Worm (Caenorhabditis elegans) whole organism, midembryonic: Measurements from ENCODE around the gene C54E4.1.
A peak's percentile ranks its signal among the peaks of the same experiment; 100 is the strongest.
"Not testable (repeated sequence)": the region's sequence is repeated elsewhere in the genome, so short reads cannot be mapped to it uniquely, and the experiment has no call there.

ENCODE experiments used
- T22C8.4 ChIP-seq: fragments of 200-800 bp; sonication (Bioruptor generic); IDR thresholded peaks from 2 replicates; pipeline ENCODE4 v1.3.6; 2022; ENCODE audit warnings: missing genetic modification characterization, missing compliant biosample characterization
- cog-1 ChIP-seq: sonication (generic microtip); optimal IDR thresholded peaks from 2 replicates; lab custom pipeline; 2016; ENCODE audit warnings: missing genetic modification characterization, missing compliant biosample characterization
- flt-1 ChIP-seq: fragments of 200-800 bp; sonication (Bioruptor generic); IDR thresholded peaks from 2 replicates; pipeline ENCODE4 v1.3.6; 2022; ENCODE audit warnings: missing genetic modification characterization, missing compliant biosample characterization
- klf-2 ChIP-seq: fragments of 200-800 bp; sonication (Bioruptor generic); conservative IDR thresholded peaks from 2 replicates; pipeline ENCODE4 v1.3.6; 2022; ENCODE audit warnings: missing genetic modification reagents, missing genetic modification characterization, missing compliant biosample characterization
- med-1 ChIP-seq: sonication (generic microtip); optimal IDR thresholded peaks from 2 replicates; lab custom pipeline; 2017; ENCODE audit warnings: missing genetic modification characterization, mild to moderate bottlenecking, missing compliant biosample characterization, antibody characterized with exemption, missing genetic modification reagents; ENCODE audit not compliant: insufficient read depth
- ref-1 ChIP-seq: fragments of 200-800 bp; sonication (Bioruptor generic); conservative IDR thresholded peaks from 2 replicates; pipeline ENCODE4 v1.3.6; 2022; ENCODE audit warnings: missing genetic modification reagents, missing genetic modification characterization, missing compliant biosample characterization
- tab-1 ChIP-seq: fragments of 200-800 bp; sonication (Bioruptor generic); IDR thresholded peaks from 2 replicates; pipeline ENCODE4 v1.3.6; 2022; ENCODE audit warnings: missing genetic modification characterization, missing compliant biosample characterization
- ztf-23 ChIP-seq: fragments of 200-800 bp; sonication (Bioruptor generic); IDR thresholded peaks from 2 replicates; pipeline ENCODE4 v1.3.6; 2022; ENCODE audit warnings: missing genetic modification reagents, missing genetic modification characterization, missing compliant biosample characterization
- ztf-29 ChIP-seq: fragments of 200-800 bp; sonication (Bioruptor generic); IDR thresholded peaks from 2 replicates; pipeline ENCODE4 v1.3.6; 2022; ENCODE audit warnings: missing genetic modification reagents, missing genetic modification characterization, missing compliant biosample characterization

C54E4.1 gene

ce11 chrIV:2198741-2199140 lies 23.4 kb downstream of the C54E4.1 start, which contains the start of gene Y71G10AR.4:
Y71G10AR.4 (plus strand) TSS chrIV:2199041.
- TF ChIP-seq flt-1 (no peak), ztf-29 (GFP tag; lab: Robert Waterston, UW) (no peak), ztf-23 (GFP tag; lab: Robert Waterston, UW) (no peak), T22C8.4 (GFP tag; lab: Robert Waterston, UW) (no peak)

ce11 chrIV:2216756-2217155 lies 41.4 kb downstream of the C54E4.1 start, which contains the start of gene T04C4.3:
T04C4.3 (minus strand) TSS chrIV:2216856.
- TF ChIP-seq ztf-29 (GFP tag; lab: Robert Waterston, UW); tab-1 (GFP tag; lab: Robert Waterston, UW); klf-2: not testable (repeated sequence)

- TF ChIP-seq flt-1 (no peak), ref-1 (GFP tag; lab: Robert Waterston, UW) (no peak), med-1 (no peak), cog-1 (tag; lab: Kevin White, UChicago) (no peak), ztf-23 (GFP tag; lab: Robert Waterston, UW) (no peak), tab-1 (GFP tag; lab: Robert Waterston, UW) (no peak), ztf-29 (GFP tag; lab: Robert Waterston, UW) (no peak), T22C8.4 (GFP tag; lab: Robert Waterston, UW) (no peak), klf-2 (no peak)
Observed at ce11 chrIV:2217260-2217659, 41.9 kb downstream of the C54E4.1 start.

- TF ChIP-seq cog-1 (tag; lab: Kevin White, UChicago): peak; percentile 82
- peak; percentile 69; the same call in 1 of the 2 replicates for TF ChIP-seq flt-1
- no peak for TF ChIP-seq T22C8.4 (GFP tag; lab: Robert Waterston, UW)
- TF ChIP-seq tab-1 (GFP tag; lab: Robert Waterston, UW): no peak
- no peak for TF ChIP-seq ref-1 (GFP tag; lab: Robert Waterston, UW)
- TF ChIP-seq ztf-29 (GFP tag; lab: Robert Waterston, UW): no peak
- peak; percentile 73 for TF ChIP-seq ztf-23 (GFP tag; lab: Robert Waterston, UW)
- peak; percentile 36; the same call in 1 of the 2 replicates for TF ChIP-seq klf-2
- TF ChIP-seq med-1: no peak
Observed at ce11 chrIV:2219334-2219755, 44.0 kb downstream of the C54E4.1 start.

- TF ChIP-seq T22C8.4 (GFP tag; lab: Robert Waterston, UW) (no peak), ref-1 (GFP tag; lab: Robert Waterston, UW) (no peak)
Observed at ce11 chrIV:2220147-2220546, 44.8 kb downstream of the C54E4.1 start.

ce11 chrIV:2220896-2221295 lies 45.5 kb downstream of the C54E4.1 start:
- TF ChIP-seq cog-1 (tag; lab: Kevin White, UChicago) (no peak), klf-2 (no peak), ztf-29 (GFP tag; lab: Robert Waterston, UW) (no peak), ztf-23 (GFP tag; lab: Robert Waterston, UW) (no peak), tab-1 (GFP tag; lab: Robert Waterston, UW) (no peak), med-1 (no peak), flt-1 (no peak), T22C8.4 (GFP tag; lab: Robert Waterston, UW) (no peak), ref-1 (GFP tag; lab: Robert Waterston, UW) (no peak)

- TF ChIP-seq ref-1 (GFP tag; lab: Robert Waterston, UW): no peak
- TF ChIP-seq ztf-23 (GFP tag; lab: Robert Waterston, UW): no peak
- no peak for TF ChIP-seq med-1
- TF ChIP-seq flt-1: no peak
- no peak for TF ChIP-seq ztf-29 (GFP tag; lab: Robert Waterston, UW)
- no peak for TF ChIP-seq cog-1 (tag; lab: Kevin White, UChicago)
- TF ChIP-seq klf-2: no peak
- no peak for TF ChIP-seq T22C8.4 (GFP tag; lab: Robert Waterston, UW)
- TF ChIP-seq tab-1 (GFP tag; lab: Robert Waterston, UW): no peak
Observed at ce11 chrIV:2221350-2221749, 46.0 kb downstream of the C54E4.1 start.

ce11 chrIV:2222528-2222927 lies 47.1 kb downstream of the C54E4.1 start, which contains the start of gene fnip-2:
fnip-2 (plus strand) TSS chrIV:2222828.
- TF ChIP-seq cog-1 (tag; lab: Kevin White, UChicago) (no peak), med-1 (no peak), ztf-23 (GFP tag; lab: Robert Waterston, UW) (no peak), flt-1 (no peak), ztf-29 (GFP tag; lab: Robert Waterston, UW) (no peak), ref-1 (GFP tag; lab: Robert Waterston, UW) (no peak), T22C8.4 (GFP tag; lab: Robert Waterston, UW) (no peak), klf-2 (no peak), tab-1 (GFP tag; lab: Robert Waterston, UW) (no peak)

- no peak for TF ChIP-seq tab-1 (GFP tag; lab: Robert Waterston, UW)
- TF ChIP-seq ztf-29 (GFP tag; lab: Robert Waterston, UW): no peak
- no peak for TF ChIP-seq ztf-23 (GFP tag; lab: Robert Waterston, UW)
- TF ChIP-seq klf-2: no peak
- TF ChIP-seq ref-1 (GFP tag; lab: Robert Waterston, UW): no peak
- TF ChIP-seq med-1: no peak
- TF ChIP-seq T22C8.4 (GFP tag; lab: Robert Waterston, UW): no peak
- TF ChIP-seq flt-1: no peak
- no peak for TF ChIP-seq cog-1 (tag; lab: Kevin White, UChicago)
Observed at ce11 chrIV:2223144-2223543, 47.8 kb downstream of the C54E4.1 start.

ce11 chrIV:2223685-2224084 lies 48.3 kb downstream of the C54E4.1 start:
- TF ChIP-seq tab-1 (GFP tag; lab: Robert Waterston, UW): no peak
- TF ChIP-seq klf-2: no peak
- TF ChIP-seq flt-1: no peak
- no peak for TF ChIP-seq T22C8.4 (GFP tag; lab: Robert Waterston, UW)
- no peak for TF ChIP-seq med-1
